Worm (Caenorhabditis elegans) whole organism, young adult: ENCODE measurements around the gene K09C8.8.

Experiments used
- C06A6.2 ChIP-seq: fragments of 200-800 bp; sonication (Bioruptor generic); conservative IDR thresholded peaks from 2 replicates; pipeline ENCODE4 v1.3.6; 2022; ENCODE audit warnings: missing genetic modification characterization, missing compliant biosample characterization
- F22D6.2 ChIP-seq: sonication (generic microtip); optimal IDR thresholded peaks from 2 replicates; lab custom pipeline; 2016; ENCODE audit warnings: mild to moderate bottlenecking, missing genetic modification characterization, missing compliant biosample characterization
- F39B2.1 ChIP-seq: fragments of 200-800 bp; sonication (Bioruptor generic); IDR thresholded peaks from 2 replicates; pipeline ENCODE4 v1.3.6; 2022; ENCODE audit warnings: missing genetic modification reagents, missing genetic modification characterization, missing compliant biosample characterization
- K12H6.12 ChIP-seq: fragments of 200-800 bp; sonication (Bioruptor generic); optimal IDR thresholded peaks from 2 replicates; lab custom pipeline; 2018; ENCODE audit warnings: mild to moderate bottlenecking, missing genetic modification characterization, missing compliant biosample characterization
- T07F8.4 ChIP-seq: sonication (generic microtip); optimal IDR thresholded peaks from 2 replicates; lab custom pipeline; 2016; ENCODE audit warnings: mild to moderate bottlenecking, missing genetic modification characterization, moderate library complexity, missing compliant biosample characterization
- T26A5.8 ChIP-seq: sonication (generic microtip); optimal IDR thresholded peaks from 2 replicates; lab custom pipeline; 2016; ENCODE audit warnings: missing genetic modification characterization, missing compliant biosample characterization
- Y53F4B.3 ChIP-seq: fragments of 200-800 bp; sonication (Bioruptor generic); IDR thresholded peaks from 2 replicates; pipeline ENCODE4 v1.3.6; 2022; ENCODE audit warnings: missing genetic modification reagents, missing genetic modification characterization, missing compliant biosample characterization
- Y53G8AR.9 ChIP-seq: fragments of 200-800 bp; sonication (Bioruptor generic); conservative IDR thresholded peaks from 2 replicates; pipeline ENCODE4 v1.3.6; 2022; ENCODE audit warnings: missing genetic modification reagents, missing genetic modification characterization, missing compliant biosample characterization
- ZK185.1 ChIP-seq: sonication (generic microtip); optimal IDR thresholded peaks from 2 replicates; lab custom pipeline; 2016; ENCODE audit warnings: mild to moderate bottlenecking, missing genetic modification characterization, missing compliant biosample characterization; ENCODE audit not compliant: poor library complexity, severe bottlenecking
- ceh-27 ChIP-seq: fragments of 200-800 bp; sonication (Bioruptor generic); optimal IDR thresholded peaks from 2 replicates; lab custom pipeline; 2018; ENCODE audit warnings: mild to moderate bottlenecking, missing genetic modification characterization, moderate library complexity, missing compliant biosample characterization
- ceh-79 ChIP-seq: sonication (generic microtip); optimal IDR thresholded peaks from 2 replicates; lab custom pipeline; 2017; ENCODE audit warnings: mild to moderate bottlenecking, missing genetic modification characterization, missing compliant biosample characterization
- die-1 ChIP-seq: sonication (generic microtip); optimal IDR thresholded peaks from 2 replicates; lab custom pipeline; 2016; ENCODE audit warnings: missing genotype, mild to moderate bottlenecking, missing genetic modification characterization, missing compliant biosample characterization
- efl-1 ChIP-seq: fragments of 150-350 bp; optimal IDR thresholded peaks from 2 replicates; lab custom pipeline; 2014; ENCODE audit warnings: missing biosample characterization, missing genetic modification reagents, missing genetic modification characterization
- egl-44 ChIP-seq: fragments of 200-800 bp; sonication (Bioruptor generic); IDR thresholded peaks from 2 replicates; pipeline ENCODE4 v1.3.6; 2022; ENCODE audit warnings: missing genetic modification reagents, missing genetic modification characterization, missing compliant biosample characterization
- ekl-4 ChIP-seq: fragments of 200-800 bp; sonication (Bioruptor generic); IDR thresholded peaks from 2 replicates; pipeline ENCODE4 v1.3.6; 2022; ENCODE audit warnings: missing genetic modification reagents, missing genetic modification characterization, missing compliant biosample characterization
- gei-17 ChIP-seq: fragments of 200-800 bp; sonication (Bioruptor generic); optimal IDR thresholded peaks from 2 replicates; lab custom pipeline; 2018; ENCODE audit warnings: mild to moderate bottlenecking, missing genetic modification characterization, missing compliant biosample characterization
- him-1 ChIP-seq: sonication (generic microtip); optimal IDR thresholded peaks from 2 replicates; lab custom pipeline; 2016; ENCODE audit warnings: missing genotype, missing genetic modification reagents, missing genetic modification characterization, missing compliant biosample characterization
- hmg-20 ChIP-seq: fragments of 200-800 bp; sonication (Bioruptor generic); IDR thresholded peaks from 2 replicates; pipeline ENCODE4 v1.3.6; 2022; ENCODE audit warnings: missing genetic modification reagents, missing genetic modification characterization, missing compliant biosample characterization
- hrde-1 ChIP-seq: sonication (generic microtip); optimal IDR thresholded peaks from 2 replicates; lab custom pipeline; 2016; ENCODE audit warnings: missing genetic modification characterization, mild to moderate bottlenecking, missing compliant biosample characterization, moderate library complexity, missing genotype, missing genetic modification reagents, borderline replicate concordance
- hsf-1 ChIP-seq: fragments of 200-800 bp; sonication (Bioruptor generic); IDR thresholded peaks from 2 replicates; pipeline ENCODE4 v1.3.6; 2022; ENCODE audit warnings: missing genetic modification reagents, missing genetic modification characterization, missing compliant biosample characterization
- lag-1 ChIP-seq: fragments of 200-800 bp; sonication (Bioruptor generic); IDR thresholded peaks from 2 replicates; pipeline ENCODE4 v1.3.6; 2022; ENCODE audit warnings: missing genetic modification reagents, missing genetic modification characterization, missing compliant biosample characterization
- let-526 ChIP-seq: fragments of 200-800 bp; sonication (Bioruptor generic); IDR thresholded peaks from 2 replicates; pipeline ENCODE4 v1.3.6; 2022; ENCODE audit warnings: missing genetic modification reagents, missing genetic modification characterization, missing compliant biosample characterization
- lir-1 ChIP-seq: fragments of 200-800 bp; sonication (Bioruptor generic); conservative IDR thresholded peaks from 2 replicates; pipeline ENCODE4 v1.3.6; 2022; ENCODE audit warnings: missing genetic modification reagents, missing genetic modification characterization, missing compliant biosample characterization
- lsy-27 ChIP-seq: sonication (generic microtip); optimal IDR thresholded peaks from 2 replicates; lab custom pipeline; 2017; ENCODE audit warnings: missing genetic modification characterization, mild to moderate bottlenecking, missing compliant biosample characterization, antibody characterized with exemption, missing genotype, borderline replicate concordance; ENCODE audit not compliant: insufficient read depth
- madf-3 ChIP-seq: fragments of 200-800 bp; sonication (Bioruptor generic); IDR thresholded peaks from 2 replicates; pipeline ENCODE4 v1.3.6; 2022; ENCODE audit warnings: missing genetic modification reagents, missing genetic modification characterization, missing compliant biosample characterization
- madf-6 ChIP-seq: fragments of 200-800 bp; sonication (Bioruptor generic); IDR thresholded peaks from 2 replicates; pipeline ENCODE4 v1.3.6; 2022; ENCODE audit warnings: missing genetic modification reagents, missing genetic modification characterization, missing compliant biosample characterization
- mcd-1 ChIP-seq: fragments of 200-800 bp; sonication (Bioruptor generic); IDR thresholded peaks from 2 replicates; pipeline ENCODE4 v1.3.6; 2022; ENCODE audit warnings: missing genetic modification reagents, missing genetic modification characterization, missing compliant biosample characterization
- mel-28 ChIP-seq: sonication (generic microtip); optimal IDR thresholded peaks from 2 replicates; lab custom pipeline; 2016; ENCODE audit warnings: borderline replicate concordance, mild to moderate bottlenecking, missing genetic modification characterization, missing compliant biosample characterization
- nhr-120 ChIP-seq: fragments of 200-800 bp; sonication (Bioruptor generic); IDR thresholded peaks from 2 replicates; pipeline ENCODE4 v1.3.6; 2022; ENCODE audit warnings: missing genetic modification characterization, missing compliant biosample characterization
- nhr-27 ChIP-seq: fragments of 200-800 bp; sonication (Bioruptor generic); optimal IDR thresholded peaks from 2 replicates; lab custom pipeline; 2018; ENCODE audit warnings: mild to moderate bottlenecking, missing genetic modification characterization, moderate library complexity, missing compliant biosample characterization
- nhr-80 ChIP-seq: sonication (generic microtip); optimal IDR thresholded peaks from 2 replicates; lab custom pipeline; 2016; ENCODE audit warnings: missing genetic modification characterization, missing compliant biosample characterization
- pbrm-1 ChIP-seq: fragments of 200-800 bp; sonication (Bioruptor generic); IDR thresholded peaks from 2 replicates; pipeline ENCODE4 v1.3.6; 2022; ENCODE audit warnings: missing genetic modification reagents, missing genetic modification characterization, missing compliant biosample characterization
- rec-8 ChIP-seq, 2 experiments: sonication (generic microtip); optimal IDR thresholded peaks; 2 replicates each; lab custom pipeline; 2016; ENCODE audit warnings: mild to moderate bottlenecking in 2 of 2, missing genetic modification characterization in 2 of 2, missing genetic modification reagents in 2 of 2, missing genotype in 2 of 2, missing biosample characterization in 1 of 2, missing compliant biosample characterization in 1 of 2, moderate library complexity in 1 of 2
- snpc-1.1 ChIP-seq: sonication (generic microtip); optimal IDR thresholded peaks from 2 replicates; lab custom pipeline; 2017; ENCODE audit warnings: missing genetic modification characterization, mild to moderate bottlenecking, missing compliant biosample characterization, antibody characterized with exemption, moderate library complexity, missing genotype, missing genetic modification reagents; ENCODE audit not compliant: insufficient read depth
- somi-1 ChIP-seq: fragments of 200-800 bp; sonication (Bioruptor generic); optimal IDR thresholded peaks from 2 replicates; lab custom pipeline; 2018; ENCODE audit warnings: mild to moderate bottlenecking, missing genetic modification characterization, missing compliant biosample characterization
- tbx-9 ChIP-seq: sonication (generic microtip); optimal IDR thresholded peaks from 2 replicates; lab custom pipeline; 2016; ENCODE audit warnings: borderline replicate concordance, missing genetic modification characterization, inconsistent platforms, missing compliant biosample characterization
- unc-130 ChIP-seq: sonication (generic microtip); optimal IDR thresholded peaks from 2 replicates; lab custom pipeline; 2016; ENCODE audit warnings: missing genetic modification reagents, missing genetic modification characterization, missing compliant biosample characterization
- ztf-22 ChIP-seq: fragments of 200-800 bp; sonication (Bioruptor generic); optimal IDR thresholded peaks from 2 replicates; lab custom pipeline; 2018; ENCODE audit warnings: mild to moderate bottlenecking, missing genetic modification characterization, moderate library complexity, missing compliant biosample characterization

The K09C8.8 gene

DNA sequence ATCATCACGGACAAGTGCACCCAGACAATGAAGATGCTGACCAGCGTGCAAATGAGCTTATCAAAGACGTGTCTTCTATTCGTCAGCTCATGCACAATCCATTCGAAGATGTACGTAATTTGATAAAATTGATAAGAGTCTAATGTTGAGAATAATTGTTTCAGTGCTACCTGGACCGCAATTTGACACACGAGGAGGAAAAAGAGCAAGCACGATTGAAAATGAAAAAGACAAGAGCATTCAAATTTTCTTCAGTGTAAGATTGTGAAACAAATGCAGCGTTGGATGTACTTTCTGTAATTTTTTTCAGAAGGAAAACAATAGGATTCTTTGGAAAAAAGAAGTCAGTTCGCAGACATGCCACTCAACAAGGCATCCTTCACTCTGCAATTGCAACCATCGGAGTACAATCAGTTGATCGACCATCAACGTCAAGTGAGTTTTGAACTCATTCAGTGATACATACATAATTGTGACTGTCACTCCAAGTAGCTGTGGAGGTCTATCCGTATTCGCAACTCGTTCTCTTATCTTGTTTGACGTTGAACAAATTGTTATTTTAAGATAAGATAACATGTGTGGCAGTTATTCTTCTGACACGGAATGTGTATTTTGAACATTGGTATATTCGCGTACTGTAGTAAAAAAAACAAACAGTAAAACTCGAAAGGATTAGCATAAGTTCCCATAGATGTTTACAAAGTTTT is 13.6 kb upstream of the K09C8.8 start:
- TF ChIP-seq hrde-1 (no peak), nhr-80 (tag; lab: Kevin White, UChicago) (peak; percentile 84)

DNA sequence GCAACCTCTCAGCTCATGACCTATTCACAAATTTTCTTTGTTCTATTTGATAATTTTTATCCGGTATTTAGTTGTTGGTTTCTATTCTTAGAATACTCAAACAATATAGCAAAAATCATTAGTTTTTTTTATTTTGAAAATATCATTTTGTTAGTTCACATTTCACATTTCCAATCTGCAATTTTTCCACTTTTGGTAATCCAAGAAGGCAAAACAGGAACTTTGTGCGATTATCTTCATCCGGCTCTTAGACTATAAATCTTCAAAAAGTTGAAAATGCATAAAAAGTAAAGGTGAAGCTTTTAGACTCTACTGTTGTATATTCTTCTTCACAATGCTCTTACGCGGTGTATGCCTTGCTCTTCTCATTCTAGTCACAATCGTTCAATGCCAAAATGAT is 12.3 kb upstream of the K09C8.8 start, which contains the start of gene nlp-19:
Gene nlp-19, plus strand, starts transcription at position 301 of the 400 bp plus-strand sequence.
- TF ChIP-seq gei-17 (no peak), let-526 (GFP tag; lab: Robert Waterston, UW) (no peak), ekl-4 (GFP tag; lab: Robert Waterston, UW) (no peak), unc-130 (no peak), ZK185.1 (tag; lab: Kevin White, UChicago) (no peak), madf-6 (GFP tag; lab: Robert Waterston, UW) (no peak), ceh-27 (GFP tag; lab: Kevin White, UChicago) (no peak)

DNA sequence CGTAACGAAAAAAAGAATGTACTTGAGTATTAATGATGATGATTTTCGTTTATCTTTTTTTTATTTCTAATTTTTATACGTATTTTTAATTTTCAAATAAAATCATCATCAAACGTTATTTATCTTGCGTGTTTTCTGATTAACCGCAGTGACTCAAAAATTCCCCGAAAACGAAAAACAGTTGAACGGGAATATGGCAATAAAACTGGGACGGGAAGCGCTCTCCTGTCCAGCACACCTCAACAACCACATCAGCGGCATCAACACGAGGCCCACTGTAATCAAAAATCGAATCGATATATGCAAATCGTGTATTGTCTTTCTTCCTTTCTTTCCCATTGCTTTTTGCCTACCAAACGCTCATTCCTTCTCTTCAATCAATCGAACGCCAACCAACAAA is 11.6 kb upstream of the K09C8.8 start, which contains the start of gene K09C8.2:
Gene K09C8.2, plus strand, starts transcription at position 301 of the 400 bp plus-strand sequence.
- TF ChIP-seq ceh-27 (GFP tag; lab: Kevin White, UChicago), result no peak

DNA sequence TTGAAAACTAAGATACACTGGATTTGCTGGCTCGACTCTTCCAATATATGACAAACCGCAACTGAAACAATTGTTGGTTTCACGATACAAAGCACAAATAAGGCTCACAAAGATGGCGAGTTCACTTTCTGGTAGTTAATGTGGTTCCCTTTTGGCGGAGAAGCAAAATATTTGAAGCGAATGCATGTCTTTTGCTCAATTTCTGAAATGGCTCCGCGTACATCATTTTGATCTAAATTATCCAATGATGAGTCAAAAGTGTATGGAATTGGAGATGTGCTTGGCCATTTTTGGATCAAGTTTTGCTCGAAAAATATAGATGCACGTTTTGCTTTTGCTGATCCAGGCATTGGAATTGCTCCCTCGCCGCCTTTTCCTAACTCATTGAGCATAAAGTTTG is 9.0 kb upstream of the K09C8.8 start:
- no peak for TF ChIP-seq ceh-79
- no peak for TF ChIP-seq egl-44 (GFP tag; lab: Robert Waterston, UW)
- TF ChIP-seq, all 124 proteins: peak for 0

DNA sequence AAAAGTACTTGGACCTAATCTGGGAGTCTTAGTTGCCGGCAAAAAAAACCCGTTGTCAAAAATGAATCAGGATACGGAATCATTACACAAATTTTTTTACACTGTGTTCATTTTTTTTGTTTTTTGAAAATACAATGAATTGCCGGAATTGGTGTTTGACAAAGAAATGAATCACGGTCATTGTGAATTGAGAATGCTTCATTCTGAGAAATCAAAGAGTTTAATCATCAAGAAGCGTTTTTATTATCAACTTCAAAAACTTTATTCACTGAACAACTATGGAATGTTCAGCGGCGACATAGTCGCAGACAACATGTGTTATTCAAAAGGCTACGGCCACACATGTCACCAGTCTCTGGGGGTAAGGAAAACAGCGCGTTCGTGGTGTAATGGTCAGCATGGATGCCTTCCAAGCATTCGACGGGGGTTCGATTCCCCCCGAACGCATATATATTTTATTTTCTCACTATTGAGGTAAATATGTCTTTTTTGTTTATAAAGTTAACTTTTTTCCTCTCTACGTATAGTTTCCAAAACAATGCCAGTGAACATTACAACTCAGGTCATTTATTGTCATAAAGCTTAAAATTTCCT is 7.2 kb upstream of the K09C8.8 start, which contains the start of gene nas-10:
Gene nas-10, minus strand, starts transcription at position 51 of the 594 bp plus-strand sequence.
- 0 out of 2 replicates have a peak, but pooled peaks have one; percentile 5 for TF ChIP-seq Y53F4B.3 (GFP tag; lab: Robert Waterston, UW)
- no peak; the same call in 1 of the 2 replicates for TF ChIP-seq mcd-1 (GFP tag; lab: Robert Waterston, UW)
- TF ChIP-seq hsf-1, result no peak
- peak; percentile 89 for TF ChIP-seq die-1
- TF ChIP-seq T07F8.4 (tag; lab: Kevin White, UChicago), result peak; percentile 39
- TF ChIP-seq nhr-120 (GFP tag; lab: Robert Waterston, UW), result no peak
- peak; percentile 47 for TF ChIP-seq K12H6.12 (tag; lab: Kevin White, UChicago)
- no peak for TF ChIP-seq Y53G8AR.9 (GFP tag; lab: Robert Waterston, UW)
- peak; percentile 40 for TF ChIP-seq mel-28 (tag; lab: Kevin White, UChicago)
- peak; percentile 90 for TF ChIP-seq him-1 (tag; lab: Kevin White, UChicago)
- peak; percentile 76 for TF ChIP-seq ZK185.1 (tag; lab: Kevin White, UChicago)
- TF ChIP-seq somi-1 (GFP tag; lab: Kevin White, UChicago), result peak; percentile 9
- no peak for TF ChIP-seq madf-3 (GFP tag; lab: Robert Waterston, UW)
- TF ChIP-seq F39B2.1 (GFP tag; lab: Robert Waterston, UW), result no peak
- no peak for TF ChIP-seq tbx-9 (tag; lab: Kevin White, UChicago)
- TF ChIP-seq rec-8 (tag; optimal IDR thresholded peaks at IDR 0.05; lab: Kevin White, UChicago), result peak; percentile 87 to 91
- TF ChIP-seq pbrm-1, result peak; percentile 85
- no peak for TF ChIP-seq F22D6.2 (tag; lab: Kevin White, UChicago)
- peak; percentile 57; the same call in 1 of the 2 replicates for TF ChIP-seq hmg-20
- TF ChIP-seq C06A6.2, result no peak
- no peak for TF ChIP-seq ztf-22 (GFP tag; lab: Kevin White, UChicago)
- 0 out of 2 replicates have a peak, but pooled peaks have one; percentile 10 for TF ChIP-seq lir-1 (GFP tag; lab: Robert Waterston, UW)
- TF ChIP-seq nhr-27, result peak; percentile 59
- no peak for TF ChIP-seq lag-1 (GFP tag; lab: Robert Waterston, UW)
- TF ChIP-seq snpc-1.1 (tag; lab: Kevin White, UChicago), result peak; percentile 58
- TF ChIP-seq lsy-27 (tag; lab: Kevin White, UChicago), result peak; percentile 26
- TF ChIP-seq T26A5.8 (tag; lab: Kevin White, UChicago), result peak; percentile 27
- TF ChIP-seq efl-1 (GFP tag; lab: Kevin White, UChicago), result no peak
